Worm (Caenorhabditis elegans) whole organism, L4/young adult: ENCODE measurements around the gene C12D5.4.

Experiments used
- dao-5 ChIP-seq: sonication (generic microtip); optimal IDR thresholded peaks from 2 replicates; lab custom pipeline; 2016; ENCODE audit warnings: missing genotype, missing genetic modification characterization, moderate library complexity, missing compliant biosample characterization
- him-1 ChIP-seq: sonication (generic microtip); optimal IDR thresholded peaks from 2 replicates; lab custom pipeline; 2016; ENCODE audit warnings: missing genotype, missing genetic modification reagents, missing genetic modification characterization, missing compliant biosample characterization

- TF ChIP-seq him-1 (tag; lab: Kevin White, UChicago): no peak
- no peak for TF ChIP-seq dao-5
These were observed 43.7 kb downstream of the C12D5.4 start, which contains the start of gene ZK105.12 for ce11 chrV:7716034-7716433.
